Fruit fly (Drosophila melanogaster): ENCODE results near the gene CG14260.

CG14260 gene

DNA sequence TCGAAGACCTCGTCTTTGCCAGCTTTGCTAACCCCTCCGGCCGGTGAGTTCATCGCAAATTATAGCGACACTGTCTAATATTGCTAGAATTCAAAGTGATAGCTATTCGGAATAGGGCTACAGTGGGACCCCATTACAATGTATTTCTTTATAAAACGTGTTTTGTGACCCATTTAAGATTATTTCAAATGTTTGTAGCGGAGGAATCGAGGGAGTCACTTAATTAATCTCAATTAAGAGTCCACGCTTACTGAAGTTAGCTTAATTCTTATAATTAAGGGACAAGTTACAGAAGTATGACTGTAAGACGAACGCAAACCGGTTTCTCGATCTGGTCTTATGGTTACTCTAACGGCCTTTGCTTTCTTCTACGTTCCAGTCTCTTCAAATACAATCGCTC, 24.4 kb downstream of the CG14260 start (continued):
- TF ChIP-seq CG12659 (GFP tag; optimal IDR thresholded peaks at IDR 0.05) (no peak), fd96Cb (tag; optimal IDR thresholded peaks at IDR 0.05) (peak; percentile 43), Max (GFP tag; optimal IDR thresholded peaks at IDR 0.05) (no peak), schlank (tag; optimal IDR thresholded peaks at IDR 0.05) (peak; percentile 13), CG12071 (GFP tag; optimal IDR thresholded peaks at IDR 0.05) (peak; percentile 40), CG17361 (GFP tag; IDR thresholded peaks at IDR 0.05) (0 out of 3 replicates have a peak, but pooled peaks have one; percentile 28), CG4282 (GFP tag; optimal IDR thresholded peaks at IDR 0.05) (no peak), CG11247 (GFP tag; IDR thresholded peaks at IDR 0.05) (no peak), Xbp1 (GFP tag; optimal IDR thresholded peaks at IDR 0.05) (peak; percentile 30), CG2678 (tag; optimal IDR thresholded peaks at IDR 0.05) (peak; percentile 69), bab2 (GFP tag; optimal IDR thresholded peaks at IDR 0.05) (peak; percentile 40), CG31441 (GFP tag; IDR thresholded peaks at IDR 0.05) (peak; percentile 22; the same call in 1 of the 2 replicates), CG8924 (tag; optimal IDR thresholded peaks at IDR 0.05) (peak; percentile 37), Fer2 (tag; optimal IDR thresholded peaks at IDR 0.05) (peak; percentile 19), Six4 (GFP tag; optimal IDR thresholded peaks at IDR 0.05) (peak; percentile 5), bigmax (GFP tag; optimal IDR thresholded peaks at IDR 0.05) (no peak), Ssrp (tag; optimal IDR thresholded peaks at IDR 0.05) (peak; percentile 25), zfh2 (GFP tag; optimal IDR thresholded peaks at IDR 0.05) (peak; percentile 61), D19A (tag; optimal IDR thresholded peaks at IDR 0.05) (peak; percentile 21), CG10462 (GFP tag; optimal IDR thresholded peaks at IDR 0.05) (no peak), CG9727 (GFP tag; optimal IDR thresholded peaks at IDR 0.05) (peak; percentile 15), bsh (GFP tag; optimal IDR thresholded peaks at IDR 0.05) (peak in 1 of 2 experiments; percentile 64), Dad (GFP tag; optimal IDR thresholded peaks at IDR 0.05) (no peak), Mad (GFP tag; optimal IDR thresholded peaks at IDR 0.05) (no peak), CG3281 (GFP tag; optimal IDR thresholded peaks at IDR 0.05) (peak; percentile 61), CG17385 (GFP tag; optimal IDR thresholded peaks at IDR 0.05) (no peak), CG7556 (GFP tag; optimal IDR thresholded peaks at IDR 0.05) (peak; percentile 15), vnd (GFP tag; IDR thresholded peaks at IDR 0.05; ENCODE audit: partially characterized antibody) (no peak), CG5180 (GFP tag; optimal IDR thresholded peaks at IDR 0.05) (no peak), CG10654 (GFP tag; optimal IDR thresholded peaks at IDR 0.05) (peak; percentile 2), tna (GFP tag; IDR thresholded peaks at IDR 0.05; ENCODE audit: partially characterized antibody) (no peak), CG9932 (GFP tag; IDR thresholded peaks at IDR 0.05) (peak; percentile 76), HHEX (GFP tag; optimal IDR thresholded peaks at IDR 0.05) (peak; percentile 42), so (GFP tag; IDR thresholded peaks at IDR 0.05) (no peak), Gug (GFP tag; IDR thresholded peaks at IDR 0.05) (peak; percentile 7; the same call in 1 of the 4 replicates), CG30403 (GFP tag; optimal IDR thresholded peaks at IDR 0.05) (peak; percentile 37), Mrtf (GFP tag; IDR thresholded peaks at IDR 0.05) (0 out of 3 replicates have a peak, but pooled peaks have one; percentile 51), CG1233 (GFP tag; optimal IDR thresholded peaks at IDR 0.05) (peak; percentile 4), sens (GFP tag) (peak; percentile 91), lab (GFP tag; optimal IDR thresholded peaks at IDR 0.05) (peak; percentile 70), mam (GFP tag; optimal IDR thresholded peaks at IDR 0.05) (peak; percentile 58), Pdp1 (GFP tag; optimal IDR thresholded peaks at IDR 0.05) (peak; percentile 32 to 44), ara (GFP tag; IDR thresholded peaks at IDR 0.05) (peak; percentile 39; the same call in 1 of the 2 replicates), CG34422 (GFP tag; IDR thresholded peaks at IDR 0.05) (peak; percentile 36; the same call in 1 of the 3 replicates), CG32772 (GFP tag; IDR thresholded peaks at IDR 0.05) (peak; percentile 18; the same call in 1 of the 2 replicates), dmrt99B (tag; optimal IDR thresholded peaks at IDR 0.05) (peak; percentile 35), CG17829 (tag; optimal IDR thresholded peaks at IDR 0.05) (peak; percentile 28), CG13287 (GFP tag; IDR thresholded peaks at IDR 0.05; ENCODE audit: partially characterized antibody) (no peak), Atf6 (GFP tag; IDR thresholded peaks at IDR 0.05) (0 out of 2 replicates have a peak, but pooled peaks have one; percentile 24), CG11695 (GFP tag; IDR thresholded peaks at IDR 0.05) (0 out of 3 replicates have a peak, but pooled peaks have one; percentile 27)
